Worm (Caenorhabditis elegans) whole organism, L3 larva: ENCODE results near the gene C07D10.6.

Experiments
- R02D3.7 ChIP-seq: fragments of 150-350 bp; optimal IDR thresholded peaks from 2 replicates; lab custom pipeline; 2014; ENCODE audit warnings: missing biosample characterization, missing genetic modification characterization
- ZK546.5 ChIP-seq: sonication (generic microtip); optimal IDR thresholded peaks from 2 replicates; lab custom pipeline; 2017; ENCODE audit warnings: missing biosample characterization, missing genetic modification characterization
- aly-2 ChIP-seq: fragments of 150-350 bp; optimal IDR thresholded peaks from 2 replicates; lab custom pipeline; 2014; ENCODE audit warnings: missing biosample characterization, missing genetic modification characterization
- ama-1 ChIP-seq: fragments of 150-350 bp; optimal IDR thresholded peaks from 2 replicates; lab custom pipeline; 2018
- ceh-16 ChIP-seq: sonication (generic microtip); optimal IDR thresholded peaks from 2 replicates; lab custom pipeline; 2017; ENCODE audit warnings: missing biosample characterization, missing genetic modification characterization
- ceh-28 ChIP-seq: fragments of 150-350 bp; optimal IDR thresholded peaks from 2 replicates; lab custom pipeline; 2014; ENCODE audit warnings: missing biosample characterization, missing genetic modification reagents, missing genetic modification characterization
- ceh-82 ChIP-seq: fragments of 150-350 bp; optimal IDR thresholded peaks from 2 replicates; lab custom pipeline; 2014; ENCODE audit warnings: missing biosample characterization, missing genetic modification characterization
- ceh-9 ChIP-seq: sonication (generic microtip); optimal IDR thresholded peaks from 2 replicates; lab custom pipeline; 2018; ENCODE audit warnings: missing biosample characterization, missing genetic modification characterization
- daf-12 ChIP-seq: fragments of 150-350 bp; optimal IDR thresholded peaks from 2 replicates; lab custom pipeline; 2014; ENCODE audit warnings: missing biosample characterization, missing genetic modification reagents, missing genetic modification characterization
- egl-27 ChIP-seq: sonication (generic microtip); optimal IDR thresholded peaks from 4 replicates; lab custom pipeline; 2017; ENCODE audit warnings: missing biosample characterization, missing genetic modification reagents, missing genetic modification characterization
- egl-5 ChIP-seq: fragments of 150-350 bp; optimal IDR thresholded peaks from 2 replicates; lab custom pipeline; 2017; ENCODE audit warnings: missing biosample characterization, missing genetic modification reagents, missing genetic modification characterization, inconsistent platforms
- elt-1 ChIP-seq: fragments of 150-350 bp; optimal IDR thresholded peaks from 2 replicates; lab custom pipeline; 2014; ENCODE audit warnings: missing biosample characterization, missing genetic modification characterization
- elt-2 ChIP-seq: sonication (generic microtip); optimal IDR thresholded peaks from 2 replicates; lab custom pipeline; 2016; ENCODE audit warnings: missing genetic modification reagents, mild to moderate bottlenecking, missing genetic modification characterization, missing compliant biosample characterization
- eor-1 ChIP-seq, 2 experiments: fragments of 150-350 bp; optimal IDR thresholded peaks; 2 replicates each; lab custom pipeline; 2014 to 2018; ENCODE audit warnings: missing biosample characterization in 2 of 2, missing genetic modification characterization in 2 of 2
- fkh-2 ChIP-seq: fragments of 150-350 bp; optimal IDR thresholded peaks from 2 replicates; lab custom pipeline; 2014; ENCODE audit warnings: missing biosample characterization, missing genetic modification reagents, missing genetic modification characterization
- jun-1 ChIP-seq: fragments of 150-350 bp; optimal IDR thresholded peaks from 2 replicates; lab custom pipeline; 2014; ENCODE audit warnings: missing biosample characterization, missing genetic modification reagents, missing genetic modification characterization
- lin-15B ChIP-seq: fragments of 150-350 bp; optimal IDR thresholded peaks from 2 replicates; lab custom pipeline; 2014; ENCODE audit warnings: missing biosample characterization, missing genetic modification characterization
- lsy-12 ChIP-seq: sonication (generic microtip); optimal IDR thresholded peaks from 2 replicates; lab custom pipeline; 2016; ENCODE audit warnings: mild to moderate bottlenecking, missing genetic modification characterization, missing compliant biosample characterization
- mml-1 ChIP-seq: fragments of 150-350 bp; sonication (generic microtip); optimal IDR thresholded peaks from 3 replicates; lab custom pipeline; 2014; ENCODE audit warnings: missing biosample characterization, missing genetic modification characterization
- nfya-1 ChIP-seq: sonication (generic microtip); optimal IDR thresholded peaks from 2 replicates; lab custom pipeline; 2017; ENCODE audit warnings: missing genetic modification characterization, mild to moderate bottlenecking, missing compliant biosample characterization, antibody characterized with exemption, moderate library complexity; ENCODE audit not compliant: insufficient read depth
- nhr-12 ChIP-seq: fragments of 150-350 bp; optimal IDR thresholded peaks from 2 replicates; lab custom pipeline; 2014; ENCODE audit warnings: missing biosample characterization, missing genetic modification characterization
- nhr-23 ChIP-seq: fragments of 150-350 bp; optimal IDR thresholded peaks from 2 replicates; lab custom pipeline; 2014; ENCODE audit warnings: missing biosample characterization, missing genetic modification reagents, missing genetic modification characterization
- nhr-237 ChIP-seq: fragments of 150-350 bp; optimal IDR thresholded peaks from 2 replicates; lab custom pipeline; 2014; ENCODE audit warnings: missing biosample characterization, missing genetic modification characterization
- nhr-25 ChIP-seq: sonication (generic microtip); optimal IDR thresholded peaks from 2 replicates; lab custom pipeline; 2017; ENCODE audit warnings: missing biosample characterization, missing genetic modification characterization
- nhr-43 ChIP-seq: sonication (generic microtip); optimal IDR thresholded peaks from 2 replicates; lab custom pipeline; 2016; ENCODE audit warnings: mild to moderate bottlenecking, missing genetic modification characterization, missing compliant biosample characterization; ENCODE audit not compliant: poor library complexity, severe bottlenecking
- nhr-77 ChIP-seq: fragments of 150-350 bp; optimal IDR thresholded peaks from 2 replicates; lab custom pipeline; 2014; ENCODE audit warnings: missing biosample characterization, missing genetic modification characterization
- pha-4 ChIP-seq: fragments of 150-350 bp; optimal IDR thresholded peaks from 2 replicates; lab custom pipeline; 2014; ENCODE audit warnings: missing biosample characterization, missing genetic modification reagents, missing genetic modification characterization
- sea-2 ChIP-seq: fragments of 150-350 bp; sonication (generic microtip); optimal IDR thresholded peaks from 4 replicates; lab custom pipeline; 2014; ENCODE audit warnings: missing biosample characterization, missing genetic modification reagents, missing genetic modification characterization
- tbx-2 ChIP-seq: sonication (generic microtip); optimal IDR thresholded peaks from 2 replicates; lab custom pipeline; 2016; ENCODE audit warnings: mild to moderate bottlenecking, missing genetic modification characterization, missing compliant biosample characterization
- unc-62 ChIP-seq: fragments of 150-350 bp; sonication (generic microtip); optimal IDR thresholded peaks from 4 replicates; lab custom pipeline; 2014; ENCODE audit warnings: missing biosample characterization, missing genetic modification reagents, missing genetic modification characterization
- zag-1 ChIP-seq: fragments of 150-350 bp; optimal IDR thresholded peaks from 2 replicates; lab custom pipeline; 2014; ENCODE audit warnings: missing biosample characterization, missing genetic modification characterization
- ztf-11 ChIP-seq: fragments of 150-350 bp; optimal IDR thresholded peaks from 2 replicates; lab custom pipeline; 2014; ENCODE audit warnings: missing biosample characterization, missing genetic modification characterization

Gene C07D10.6

ce11 chrII:7374980-7375379, 4.1 kb upstream of the C07D10.6 start, which contains the start of gene F43E2.1:
Gene F43E2.1 (plus strand): TSS chrII:7375280.
- TF ChIP-seq ceh-82 (no peak), ceh-16 (tag; lab: Kevin White, UChicago) (no peak), jun-1 (tag; lab: Kevin White, UChicago) (no peak)

- TF ChIP-seq nhr-23 (tag; lab: Kevin White, UChicago) (no peak), unc-62 (GFP tag; lab: Kevin White, UChicago) (no peak), jun-1 (tag; lab: Kevin White, UChicago) (no peak), ceh-28 (tag; lab: Kevin White, UChicago) (no peak), zag-1 (no peak), lsy-12 (tag; lab: Kevin White, UChicago) (no peak), pha-4 (tag; lab: Kevin White, UChicago) (no peak), fkh-2 (tag; lab: Kevin White, UChicago) (no peak)
Observed at ce11 chrII:7381142-7381611, 2.1 kb downstream of the C07D10.6 start, which contains the start of gene C07D10.5. Gene C07D10.5 (plus strand): TSS chrII:7381561.

- peak; percentile 55 for TF ChIP-seq pha-4 (tag; lab: Kevin White, UChicago)
- peak; percentile 66 for TF ChIP-seq elt-2 (tag; lab: Kevin White, UChicago)
- no peak for TF ChIP-seq daf-12 (tag; lab: Kevin White, UChicago)
- TF ChIP-seq nhr-77 (tag; lab: Kevin White, UChicago) = no peak
Observed at ce11 chrII:7381947-7382346, 2.8 kb downstream of the C07D10.6 start.

ce11 chrII:7385442-7385841, 6.3 kb downstream of the C07D10.6 start, which contains the start of gene sre-3:
Gene sre-3 (plus strand): TSS chrII:7385742.
- TF ChIP-seq egl-5 (no peak), ceh-16 (tag; lab: Kevin White, UChicago) (no peak), nhr-43 (tag; lab: Kevin White, UChicago) (no peak), ztf-11 (tag; lab: Kevin White, UChicago) (no peak), egl-27 (tag; lab: Kevin White, UChicago) (no peak), nhr-237 (no peak), elt-2 (tag; lab: Kevin White, UChicago) (no peak), aly-2 (tag; lab: Kevin White, UChicago) (no peak), unc-62 (GFP tag; lab: Kevin White, UChicago) (no peak), R02D3.7 (no peak), jun-1 (tag; lab: Kevin White, UChicago) (no peak), sea-2 (GFP tag; lab: Kevin White, UChicago) (no peak), eor-1 (tag; optimal IDR thresholded peaks at IDR 0.05; lab: Kevin White, UChicago) (no peak), ama-1 (lab: Kevin White, UChicago) (no peak), nfya-1 (no peak), ceh-9 (tag; lab: Kevin White, UChicago) (no peak)

- TF ChIP-seq nhr-77 (tag; lab: Kevin White, UChicago) (no peak), nhr-43 (tag; lab: Kevin White, UChicago) (peak; percentile 30), nhr-25 (tag; lab: Kevin White, UChicago) (peak; percentile 23), nfya-1 (no peak), tbx-2 (no peak), lin-15B (tag; lab: Kevin White, UChicago) (no peak), lsy-12 (tag; lab: Kevin White, UChicago) (no peak), ceh-9 (tag; lab: Kevin White, UChicago) (no peak), sea-2 (GFP tag; lab: Kevin White, UChicago) (no peak), nhr-12 (tag; lab: Kevin White, UChicago) (no peak), mml-1 (tag; lab: Kevin White, UChicago) (no peak), nhr-237 (no peak), elt-1 (tag; lab: Kevin White, UChicago) (no peak), ceh-16 (tag; lab: Kevin White, UChicago) (no peak), ZK546.5 (tag; lab: Kevin White, UChicago) (no peak), unc-62 (GFP tag; lab: Kevin White, UChicago) (no peak), ceh-82 (no peak), nhr-23 (tag; lab: Kevin White, UChicago) (peak; percentile 15)
Observed at ce11 chrII:7390335-7390734, 11.2 kb downstream of the C07D10.6 start.
